Fruit fly (Drosophila melanogaster): ENCODE results near the gene nis.
A peak's percentile ranks its signal among the peaks of the same experiment; 100 is the strongest.

The nis gene

DNA sequence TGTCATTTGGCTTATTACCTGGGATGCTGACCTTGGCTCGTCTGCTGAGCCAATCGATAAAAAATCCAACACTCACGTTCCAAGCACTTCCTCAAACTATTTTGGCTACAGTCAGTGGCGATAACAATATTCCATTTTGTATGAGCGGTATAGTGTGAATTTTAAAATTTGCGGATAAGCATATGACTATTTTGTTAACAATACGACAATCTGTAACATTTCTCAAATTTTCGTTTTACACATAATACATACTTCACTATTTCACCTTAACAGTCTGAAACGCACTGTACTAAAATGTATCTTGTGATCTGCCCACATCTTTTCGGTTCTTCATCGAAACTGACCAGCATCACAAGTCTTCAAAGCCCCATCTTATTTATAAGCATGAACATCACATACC is 7.7 kb downstream of the nis start (continued):
- no peak for TF ChIP-seq Neu2 (GFP tag; optimal IDR thresholded peaks at IDR 0.05; ENCODE audit: borderline replicate concordance)
- no peak for TF ChIP-seq CG7357 (GFP tag; IDR thresholded peaks at IDR 0.05)
- TF ChIP-seq Lhr (GFP tag; optimal IDR thresholded peaks at IDR 0.05), result no peak
- peak; percentile 29 for TF ChIP-seq Sry-δ (GFP tag; optimal IDR thresholded peaks at IDR 0.05)
- TF ChIP-seq CG2678 (tag; optimal IDR thresholded peaks at IDR 0.05), result peak; percentile 86
- TF ChIP-seq ken (GFP tag; IDR thresholded peaks at IDR 0.05), result no peak; the same call in 2 of the 3 replicates
- peak; percentile 69 for TF ChIP-seq Oaz (GFP tag; IDR thresholded peaks at IDR 0.05)
- no peak for TF ChIP-seq tna (GFP tag; IDR thresholded peaks at IDR 0.05; ENCODE audit: partially characterized antibody)
- TF ChIP-seq Xrp1 (GFP tag; IDR thresholded peaks at IDR 0.05), result peak; percentile 77
- TF ChIP-seq gt (GFP tag; IDR thresholded peaks at IDR 0.05), result no peak
- TF ChIP-seq CG1792 (GFP tag; optimal IDR thresholded peaks at IDR 0.05), result peak; percentile 20
- no peak for TF ChIP-seq Doc3 (GFP tag; IDR thresholded peaks at IDR 0.05; ENCODE audit: partially characterized antibody)
- TF ChIP-seq CG12769 (tag; optimal IDR thresholded peaks at IDR 0.05), result peak; percentile 91
- TF ChIP-seq CG9876 (GFP tag; optimal IDR thresholded peaks at IDR 0.05), result no peak
- peak; percentile 17 for TF ChIP-seq Six4 (GFP tag; optimal IDR thresholded peaks at IDR 0.05)
- peak; percentile 72; the same call in 2 of the 3 replicates for TF ChIP-seq tgo (GFP tag; IDR thresholded peaks at IDR 0.05)
- TF ChIP-seq Taf1 (GFP tag; IDR thresholded peaks at IDR 0.05), result peak; percentile 26; the same call in 1 of the 2 replicates
- 0 out of 3 replicates have a peak, but pooled peaks have one; percentile 22 for TF ChIP-seq CG3726 (GFP tag; IDR thresholded peaks at IDR 0.05)
- no peak for TF ChIP-seq Spps (tag; optimal IDR thresholded peaks at IDR 0.05)
- TF ChIP-seq odd (GFP tag; optimal IDR thresholded peaks at IDR 0.05), result peak; percentile 50
- TF ChIP-seq CG12219 (GFP tag; optimal IDR thresholded peaks at IDR 0.05), result peak; percentile 71
- TF ChIP-seq Bdp1 (GFP tag; optimal IDR thresholded peaks at IDR 0.05), result no peak
- no peak for TF ChIP-seq CG4328 (GFP tag; optimal IDR thresholded peaks at IDR 0.05)
- TF ChIP-seq kay (GFP tag; optimal IDR thresholded peaks at IDR 0.05), result no peak
- TF ChIP-seq NC2β (GFP tag; optimal IDR thresholded peaks at IDR 0.05), result no peak
- no peak for TF ChIP-seq lov (optimal IDR thresholded peaks at IDR 0.05)
- no peak for TF ChIP-seq lov (GFP tag; IDR thresholded peaks at IDR 0.05)
- peak; percentile 41 for TF ChIP-seq CG8944 (GFP tag; optimal IDR thresholded peaks at IDR 0.05)

- 0 out of 2 replicates have a peak, but pooled peaks have one; percentile 29 for TF ChIP-seq dati (GFP tag; IDR thresholded peaks at IDR 0.05)
- no peak for TF ChIP-seq CG12769 (tag; optimal IDR thresholded peaks at IDR 0.05)
- TF ChIP-seq CG11695 (GFP tag; IDR thresholded peaks at IDR 0.05), result no peak
- TF ChIP-seq pnt (GFP tag; optimal IDR thresholded peaks at IDR 0.05), result peak; percentile 28
- no peak for TF ChIP-seq PHDP (tag; optimal IDR thresholded peaks at IDR 0.05)
- TF ChIP-seq ewg (GFP tag; optimal IDR thresholded peaks at IDR 0.05), result peak; percentile 20
- TF ChIP-seq CG11093 (GFP tag; IDR thresholded peaks at IDR 0.05), result 0 out of 3 replicates have a peak, but pooled peaks have one; percentile 50
- no peak for TF ChIP-seq shn (GFP tag; optimal IDR thresholded peaks at IDR 0.05)
- TF ChIP-seq HHEX (GFP tag; optimal IDR thresholded peaks at IDR 0.05), result peak; percentile 42
- peak; percentile 45 for TF ChIP-seq CG2678 (tag; optimal IDR thresholded peaks at IDR 0.05)
- TF ChIP-seq CG11696 (GFP tag; IDR thresholded peaks at IDR 0.05), result no peak
- TF ChIP-seq repo (GFP tag; optimal IDR thresholded peaks at IDR 0.05), result no peak
- TF ChIP-seq ssp (GFP tag; IDR thresholded peaks at IDR 0.05), result peak; percentile 32; the same call in 1 of the 2 replicates
- no peak for TF ChIP-seq cas (GFP tag; IDR thresholded peaks at IDR 0.05)
- peak; percentile 90 for TF ChIP-seq Drgx (GFP tag; IDR thresholded peaks at IDR 0.05)
- TF ChIP-seq esg (GFP tag; conservative IDR thresholded peaks at IDR 0.05), result 0 out of 2 replicates have a peak, but pooled peaks have one; percentile 20
- no peak for TF ChIP-seq gro (GFP tag; optimal IDR thresholded peaks at IDR 0.05)
- peak; percentile 24 for TF ChIP-seq CG9727 (GFP tag; optimal IDR thresholded peaks at IDR 0.05)
- TF ChIP-seq otp (GFP tag; IDR thresholded peaks at IDR 0.05), result no peak
- peak; percentile 24 for TF ChIP-seq fd96Cb (tag; optimal IDR thresholded peaks at IDR 0.05)
- TF ChIP-seq Optix (GFP tag; IDR thresholded peaks at IDR 0.05), result 0 out of 3 replicates have a peak, but pooled peaks have one; percentile 12
- no peak for TF ChIP-seq Six4 (GFP tag; optimal IDR thresholded peaks at IDR 0.05)
- peak; percentile 48 for TF ChIP-seq CG7839 (tag; optimal IDR thresholded peaks at IDR 0.05)
- TF ChIP-seq Sry-δ (GFP tag; optimal IDR thresholded peaks at IDR 0.05), result peak; percentile 5
- peak; percentile 8 for TF ChIP-seq CG30403 (GFP tag; optimal IDR thresholded peaks at IDR 0.05)
- 0 out of 2 replicates have a peak, but pooled peaks have one; percentile 25 for TF ChIP-seq HLH3B (GFP tag; IDR thresholded peaks at IDR 0.05)
- TF ChIP-seq pan (optimal IDR thresholded peaks at IDR 0.05), result no peak
- TF ChIP-seq pan (GFP tag; optimal IDR thresholded peaks at IDR 0.05 in 1 of 2, IDR thresholded peaks at IDR 0.05 in 1 of 2), result peak in 1 of 2 experiments; percentile 76
Observed at dm6 chr2L:1575604-1576003, 11.4 kb downstream of the nis start.
